Worm (Caenorhabditis elegans) whole organism, L2 larva: ENCODE measurements around the gene egl-5.

Source experiments
- ama-1 ChIP-seq: fragments of 150-350 bp; optimal IDR thresholded peaks from 2 replicates; lab custom pipeline; 2018; ENCODE audit warnings: inconsistent platforms
- crh-2 ChIP-seq: sonication (generic microtip); optimal IDR thresholded peaks from 2 replicates; lab custom pipeline; 2017; ENCODE audit warnings: missing biosample characterization, missing genetic modification characterization
- egl-27 ChIP-seq: sonication (generic microtip); optimal IDR thresholded peaks from 3 replicates; lab custom pipeline; 2017; ENCODE audit warnings: missing biosample characterization, missing genetic modification reagents, missing genetic modification characterization
- lsy-2 ChIP-seq, 2 experiments: fragments of 150-350 bp in 1 of 2; sonication (generic microtip) in 1 of 2; optimal IDR thresholded peaks; 2 replicates each; lab custom pipeline; 2014 to 2017; ENCODE audit warnings: missing biosample characterization in 2 of 2, missing genetic modification characterization in 2 of 2
- nhr-12 ChIP-seq: fragments of 150-350 bp; optimal IDR thresholded peaks from 2 replicates; lab custom pipeline; 2014; ENCODE audit warnings: missing biosample characterization, missing genetic modification characterization
- unc-39 ChIP-seq: fragments of 150-350 bp; optimal IDR thresholded peaks from 2 replicates; lab custom pipeline; 2014; ENCODE audit warnings: missing biosample characterization, missing genetic modification characterization
- ztf-11 ChIP-seq: sonication (generic microtip); optimal IDR thresholded peaks from 2 replicates; lab custom pipeline; 2017; ENCODE audit warnings: missing biosample characterization, missing genetic modification characterization

DNA sequence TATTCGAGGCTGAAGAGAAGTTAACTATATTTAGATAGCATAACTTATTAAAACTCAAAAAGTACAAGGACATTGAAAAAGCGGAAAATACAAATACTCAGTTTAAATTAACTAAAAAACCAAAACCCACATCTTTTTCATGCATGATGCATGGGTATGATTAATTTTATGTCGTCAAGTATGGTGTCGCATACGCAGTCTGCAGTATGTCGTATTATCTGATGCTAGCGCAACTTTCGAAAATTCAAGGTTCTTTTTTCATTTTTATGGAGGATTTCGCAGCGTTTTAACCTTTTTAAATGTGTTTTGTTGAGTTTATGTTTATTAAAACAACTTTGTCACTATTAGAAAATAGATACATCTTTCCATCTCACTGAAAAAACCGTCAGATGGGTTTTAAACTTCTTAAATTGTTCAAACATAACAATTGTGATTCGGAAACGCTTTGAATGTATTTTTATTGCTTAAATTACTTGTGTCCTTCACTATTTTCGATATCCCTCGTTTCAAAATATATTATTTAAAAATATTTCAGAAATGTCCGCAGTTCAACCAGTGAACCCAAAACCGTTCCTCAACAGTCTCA, 47.5 kb downstream of the egl-5 start, which contains the start of gene snr-5:
- TF ChIP-seq lsy-2 (tag; optimal IDR thresholded peaks at IDR 0.05; lab: Kevin White, UChicago) (peak in 1 of 2 experiments; percentile 59), egl-27 (no peak), ztf-11 (no peak), ama-1 (no peak), nhr-12 (tag; lab: Kevin White, UChicago) (no peak), unc-39 (tag; lab: Kevin White, UChicago) (no peak), crh-2 (no peak)
